Fruit fly (Drosophila melanogaster) whole organism, prepupa: ENCODE measurements around the gene Blos3.

ENCODE experiments used
- Blimp-1 ChIP-seq: fragments of 200-800 bp; sonication (Bioruptor generic); optimal IDR thresholded peaks from 3 replicates; lab custom pipeline; 2017; ENCODE audit warnings: missing biosample characterization, missing genetic modification characterization, mild to moderate bottlenecking, moderate library complexity, missing genetic modification reagents
- CG10631 ChIP-seq: fragments of 200-800 bp; sonication (Bioruptor generic); optimal IDR thresholded peaks from 2 replicates; lab custom pipeline; 2016; ENCODE audit warnings: missing biosample characterization, missing genetic modification characterization
- CG10669 ChIP-seq: fragments of 200-800 bp; sonication (Bioruptor generic); optimal IDR thresholded peaks from 3 replicates; lab custom pipeline; 2018; ENCODE audit warnings: missing biosample characterization, mild to moderate bottlenecking, missing genetic modification characterization, moderate library complexity
- CG11762 ChIP-seq: fragments of 200-800 bp; sonication (Bioruptor generic); optimal IDR thresholded peaks from 3 replicates; lab custom pipeline; 2016; ENCODE audit warnings: missing biosample characterization, missing genetic modification characterization; ENCODE audit not compliant: insufficient read depth
- CG15336 ChIP-seq: fragments of 200-800 bp; sonication (Bioruptor generic); IDR thresholded peaks from 2 replicates; pipeline ENCODE4 v1.3.6; 2022; ENCODE audit warnings: missing biosample characterization, missing genetic modification characterization
- CG1621 ChIP-seq: fragments of 200-800 bp; sonication (Bioruptor generic); optimal IDR thresholded peaks from 3 replicates; lab custom pipeline; 2018; ENCODE audit warnings: missing biosample characterization, mild to moderate bottlenecking, missing genetic modification characterization
- CG16779 ChIP-seq: fragments of 200-800 bp; sonication (Bioruptor generic); optimal IDR thresholded peaks from 3 replicates; lab custom pipeline; 2017; ENCODE audit warnings: missing biosample characterization, mild to moderate bottlenecking, missing genetic modification characterization
- CG31627 ChIP-seq: fragments of 200-800 bp; sonication (Bioruptor generic); optimal IDR thresholded peaks from 3 replicates; lab custom pipeline; 2016; ENCODE audit warnings: missing biosample characterization, missing genetic modification characterization
- CG34406 ChIP-seq: fragments of 200-800 bp; sonication (Bioruptor generic); optimal IDR thresholded peaks from 3 replicates; lab custom pipeline; 2016; ENCODE audit warnings: missing biosample characterization, missing genetic modification characterization
- CG3919 ChIP-seq: fragments of 200-800 bp; sonication (Bioruptor generic); optimal IDR thresholded peaks from 3 replicates; lab custom pipeline; 2016; ENCODE audit warnings: missing biosample characterization, missing genetic modification characterization
- CG4318 ChIP-seq: fragments of 200-800 bp; sonication (Bioruptor generic); optimal IDR thresholded peaks from 3 replicates; lab custom pipeline; 2017; ENCODE audit warnings: missing biosample characterization, mild to moderate bottlenecking, missing genetic modification characterization
- CG6276 ChIP-seq: fragments of 200-800 bp; sonication (Bioruptor generic); optimal IDR thresholded peaks from 2 replicates; lab custom pipeline; 2017; ENCODE audit warnings: missing biosample characterization, mild to moderate bottlenecking, missing genetic modification characterization
- CG6792 ChIP-seq: fragments of 200-800 bp; sonication (Bioruptor generic); optimal IDR thresholded peaks from 3 replicates; lab custom pipeline; 2016; ENCODE audit warnings: missing biosample characterization, missing genetic modification characterization
- CG6808 ChIP-seq: fragments of 200-800 bp; sonication (Bioruptor generic); optimal IDR thresholded peaks from 3 replicates; lab custom pipeline; 2017; ENCODE audit warnings: missing biosample characterization, missing genetic modification characterization, mild to moderate bottlenecking, moderate library complexity, missing genetic modification reagents
- CG6854 ChIP-seq: fragments of 200-800 bp; sonication (Bioruptor generic); optimal IDR thresholded peaks from 2 replicates; lab custom pipeline; 2017; ENCODE audit warnings: missing biosample characterization, mild to moderate bottlenecking, missing genetic modification characterization
- CG7368 ChIP-seq: fragments of 200-800 bp; sonication (Bioruptor generic); optimal IDR thresholded peaks from 3 replicates; lab custom pipeline; 2016; ENCODE audit warnings: missing biosample characterization, missing genetic modification characterization
- CG8119 ChIP-seq: fragments of 200-800 bp; sonication (Bioruptor generic); IDR thresholded peaks from 3 replicates; pipeline ENCODE4 v1.3.6; 2022; ENCODE audit warnings: missing biosample characterization, missing genetic modification characterization
- CG8632 ChIP-seq: fragments of 200-800 bp; sonication (Bioruptor generic); optimal IDR thresholded peaks from 3 replicates; lab custom pipeline; 2016; ENCODE audit warnings: missing biosample characterization, missing genetic modification characterization
- CG9139 ChIP-seq: fragments of 200-800 bp; sonication (Bioruptor generic); optimal IDR thresholded peaks from 3 replicates; lab custom pipeline; 2017; ENCODE audit warnings: missing biosample characterization, mild to moderate bottlenecking, missing genetic modification characterization
- Eip75B ChIP-seq: fragments of 200-800 bp; sonication (Bioruptor generic); optimal IDR thresholded peaks from 3 replicates; lab custom pipeline; 2016; ENCODE audit warnings: missing biosample characterization, missing genetic modification characterization
- Eip78C ChIP-seq: fragments of 200-800 bp; sonication (Bioruptor generic); peaks from one replicate; lab custom pipeline; 2016; ENCODE audit warnings: missing biosample characterization, missing genetic modification characterization
- Eip93F ChIP-seq: fragments of 200-800 bp; sonication (Bioruptor generic); optimal IDR thresholded peaks from 2 replicates; lab custom pipeline; 2016; ENCODE audit warnings: missing biosample characterization, mild to moderate bottlenecking, missing genetic modification characterization
- Ets21C ChIP-seq: fragments of 200-800 bp; sonication (Bioruptor generic); optimal IDR thresholded peaks from 3 replicates; lab custom pipeline; 2016; ENCODE audit warnings: missing biosample characterization, missing genetic modification characterization
- Ets96B ChIP-seq: fragments of 200-800 bp; optimal IDR thresholded peaks from 2 replicates; lab custom pipeline; 2019; ENCODE audit warnings: missing biosample characterization, mild to moderate bottlenecking, missing genetic modification characterization, moderate library complexity
- Gug ChIP-seq: fragments of 200-800 bp; sonication (Bioruptor generic); IDR thresholded peaks from 2 replicates; pipeline ENCODE4 v1.3.6; 2022; ENCODE audit warnings: missing biosample characterization, missing genetic modification characterization
- Hr39 ChIP-seq: fragments of 200-800 bp; sonication (Bioruptor generic); optimal IDR thresholded peaks from 2 replicates; lab custom pipeline; 2016; ENCODE audit warnings: missing biosample characterization, missing genetic modification characterization
- Hr4 ChIP-seq: fragments of 200-800 bp; sonication (Bioruptor generic); optimal IDR thresholded peaks from 3 replicates; lab custom pipeline; 2016; ENCODE audit warnings: missing biosample characterization, missing genetic modification characterization
- Lpt ChIP-seq: fragments of 200-800 bp; sonication (Bioruptor generic); optimal IDR thresholded peaks from 3 replicates; lab custom pipeline; 2016; ENCODE audit warnings: missing biosample characterization, missing genetic modification characterization
- Smox ChIP-seq: fragments of 200-800 bp; sonication (Bioruptor generic); optimal IDR thresholded peaks from 3 replicates; lab custom pipeline; 2016; ENCODE audit warnings: missing biosample characterization, missing genetic modification characterization
- Sox102F ChIP-seq: fragments of 200-800 bp; sonication (Bioruptor generic); optimal IDR thresholded peaks from 2 replicates; lab custom pipeline; 2016; ENCODE audit warnings: missing biosample characterization, mild to moderate bottlenecking, missing genetic modification characterization
- Sox15 ChIP-seq: fragments of 200-800 bp; sonication (Bioruptor generic); optimal IDR thresholded peaks from 3 replicates; lab custom pipeline; 2016; ENCODE audit warnings: missing biosample characterization, missing genetic modification characterization
- acj6 ChIP-seq: fragments of 200-800 bp; sonication (Bioruptor generic); optimal IDR thresholded peaks from 3 replicates; lab custom pipeline; 2016; ENCODE audit warnings: missing biosample characterization, missing genetic modification characterization
- cyc ChIP-seq: fragments of 200-800 bp; sonication (Bioruptor generic); optimal IDR thresholded peaks from 3 replicates; lab custom pipeline; 2016; ENCODE audit warnings: missing biosample characterization, missing genetic modification characterization
- dsx ChIP-seq: fragments of 200-800 bp; optimal IDR thresholded peaks from 3 replicates; lab custom pipeline; 2019; ENCODE audit warnings: missing biosample characterization, mild to moderate bottlenecking, missing genetic modification characterization, moderate library complexity; ENCODE audit not compliant: poor library complexity, severe bottlenecking
- eg ChIP-seq: fragments of 200-800 bp; sonication (Bioruptor generic); IDR thresholded peaks from 3 replicates; pipeline ENCODE4 v1.3.6; 2022; ENCODE audit warnings: missing biosample characterization, missing genetic modification characterization
- esn ChIP-seq: fragments of 200-800 bp; sonication (Bioruptor generic); optimal IDR thresholded peaks from 2 replicates; lab custom pipeline; 2016; ENCODE audit warnings: missing biosample characterization, mild to moderate bottlenecking, missing genetic modification characterization, moderate library complexity
- fd85E ChIP-seq: fragments of 200-800 bp; sonication (Bioruptor generic); optimal IDR thresholded peaks from 3 replicates; lab custom pipeline; 2016; ENCODE audit warnings: missing biosample characterization, missing genetic modification characterization
- fkh ChIP-seq: fragments of 200-800 bp; sonication (Bioruptor generic); optimal IDR thresholded peaks from 3 replicates; lab custom pipeline; 2017; ENCODE audit warnings: missing biosample characterization, mild to moderate bottlenecking, missing genetic modification characterization, moderate library complexity
- lz ChIP-seq: fragments of 200-800 bp; sonication (Bioruptor generic); optimal IDR thresholded peaks from 3 replicates; lab custom pipeline; 2016; ENCODE audit warnings: missing biosample characterization, missing genetic modification characterization
- net ChIP-seq: fragments of 200-800 bp; sonication (Bioruptor generic); optimal IDR thresholded peaks from 3 replicates; lab custom pipeline; 2016; ENCODE audit warnings: missing biosample characterization, missing genetic modification characterization
- pdm3 ChIP-seq: fragments of 200-800 bp; sonication (Bioruptor generic); optimal IDR thresholded peaks from 3 replicates; lab custom pipeline; 2016; ENCODE audit warnings: missing biosample characterization, missing genetic modification characterization
- salr ChIP-seq, 2 experiments: fragments of 200-800 bp; sonication (Bioruptor generic); optimal IDR thresholded peaks; 3 replicates each; lab custom pipeline; 2016 to 2018; ENCODE audit warnings: missing biosample characterization in 2 of 2, missing genetic modification characterization in 2 of 2, mild to moderate bottlenecking in 1 of 2
- ss ChIP-seq, 2 experiments: fragments of 200-800 bp; sonication (Bioruptor generic); optimal IDR thresholded peaks; 2 replicates in 1 of 2; 3 replicates in 1 of 2; lab custom pipeline; 2017 to 2018; ENCODE audit warnings: mild to moderate bottlenecking in 2 of 2, missing biosample characterization in 2 of 2, missing genetic modification characterization in 2 of 2, moderate library complexity in 1 of 2
- svp ChIP-seq: fragments of 200-800 bp; sonication (Bioruptor generic); peaks from one replicate; lab custom pipeline; 2016; ENCODE audit warnings: missing biosample characterization, missing genetic modification characterization
- topi ChIP-seq: fragments of 200-800 bp; sonication (Bioruptor generic); optimal IDR thresholded peaks from 3 replicates; lab custom pipeline; 2016; ENCODE audit warnings: missing biosample characterization, missing genetic modification characterization
- vri ChIP-seq: fragments of 200-800 bp; sonication (Bioruptor generic); optimal IDR thresholded peaks from 3 replicates; lab custom pipeline; 2016; ENCODE audit warnings: missing biosample characterization, mild to moderate bottlenecking, missing genetic modification characterization

The Blos3 gene

dm6 chr3L:18896297-18896863 lies 26.4 kb downstream of the Blos3 start:
- TF ChIP-seq acj6 (GFP tag; lab: Kevin White, UChicago) (no peak), Smox (GFP tag; lab: Kevin White, UChicago) (no peak), lz (GFP tag; lab: Kevin White, UChicago) (no peak), fkh (GFP tag; lab: Kevin White, UChicago) (no peak), CG15336 (GFP tag; lab: Robert Waterston, UW) (no peak), CG31627 (no peak), vri (GFP tag; lab: Kevin White, UChicago) (peak; percentile 27), eg (GFP tag; lab: Robert Waterston, UW) (no peak), Sox15 (GFP tag; lab: Kevin White, UChicago) (no peak), topi (GFP tag; lab: Kevin White, UChicago) (no peak), CG6276 (GFP tag; lab: Kevin White, UChicago) (no peak), Hr4 (GFP tag; lab: Kevin White, UChicago) (no peak), salr (GFP tag; optimal IDR thresholded peaks at IDR 0.05; lab: Kevin White, UChicago) (no peak), CG6808 (GFP tag; lab: Kevin White, UChicago) (peak; percentile 10), CG10669 (GFP tag; lab: Kevin White, UChicago) (no peak), cyc (GFP tag; lab: Kevin White, UChicago) (no peak), Gug (GFP tag; lab: Robert Waterston, UW) (no peak), CG3919 (GFP tag; lab: Kevin White, UChicago) (no peak), CG1621 (tag; lab: Kevin White, UChicago) (peak; percentile 47), CG34406 (GFP tag; lab: Kevin White, UChicago) (no peak), ss (GFP tag; optimal IDR thresholded peaks at IDR 0.05; lab: Kevin White, UChicago) (peak; percentile 40 to 56), Eip78C (GFP tag; lab: Kevin White, UChicago) (no peak), CG7368 (no peak), Hr39 (GFP tag; lab: Kevin White, UChicago) (no peak), Ets21C (GFP tag; lab: Kevin White, UChicago) (no peak), svp (GFP tag; lab: Kevin White, UChicago) (peak; percentile 88), CG6854 (GFP tag; lab: Kevin White, UChicago) (peak; percentile 15), Eip75B (GFP tag; lab: Kevin White, UChicago) (no peak), Eip93F (GFP tag; lab: Kevin White, UChicago) (no peak), Blimp-1 (GFP tag; lab: Kevin White, UChicago) (no peak), dsx (GFP tag; lab: Kevin White, UChicago) (no peak), CG8119 (GFP tag; lab: Robert Waterston, UW) (no peak), CG16779 (tag; lab: Kevin White, UChicago) (no peak), net (GFP tag; lab: Kevin White, UChicago) (no peak)

dm6 chr3L:18897459-18898085 lies 27.5 kb downstream of the Blos3 start:
- TF ChIP-seq fd85E (GFP tag; lab: Kevin White, UChicago) (no peak), pdm3 (no peak), CG15336 (GFP tag; lab: Robert Waterston, UW) (no peak), Sox102F (GFP tag; lab: Kevin White, UChicago) (no peak), vri (GFP tag; lab: Kevin White, UChicago) (peak; percentile 77)

dm6 chr3L:18898086-18898470 lies 28.1 kb downstream of the Blos3 start, which contains the start of gene CG3902:
TSS of gene CG3902 (minus strand) at chr3L:18898293.
- TF ChIP-seq CG7368, result no peak
- peak; percentile 26 for TF ChIP-seq esn (GFP tag; lab: Kevin White, UChicago)
- TF ChIP-seq CG9139 (GFP tag; lab: Kevin White, UChicago), result peak; percentile 28
- peak; percentile 38 to 77 for TF ChIP-seq ss (GFP tag; optimal IDR thresholded peaks at IDR 0.05; lab: Kevin White, UChicago)
- TF ChIP-seq lz (GFP tag; lab: Kevin White, UChicago), result no peak
- no peak for TF ChIP-seq salr (GFP tag; optimal IDR thresholded peaks at IDR 0.05; lab: Kevin White, UChicago)
- no peak for TF ChIP-seq CG10631 (GFP tag; lab: Kevin White, UChicago)
- TF ChIP-seq CG4318 (GFP tag; lab: Kevin White, UChicago), result no peak
- peak; percentile 44; the same call in 1 of the 3 replicates for TF ChIP-seq CG8119 (GFP tag; lab: Robert Waterston, UW)
- peak; percentile 78 for TF ChIP-seq Eip78C (GFP tag; lab: Kevin White, UChicago)
- TF ChIP-seq CG31627, result no peak
- TF ChIP-seq CG6792 (GFP tag; lab: Kevin White, UChicago), result no peak
- TF ChIP-seq Lpt (GFP tag; lab: Kevin White, UChicago), result no peak
- no peak for TF ChIP-seq CG11762
- TF ChIP-seq Ets96B (tag; lab: Kevin White, UChicago), result no peak
- no peak for TF ChIP-seq CG8632
- TF ChIP-seq Gug (GFP tag; lab: Robert Waterston, UW), result no peak
- peak; percentile 59; the same call in 1 of the 3 replicates for TF ChIP-seq eg (GFP tag; lab: Robert Waterston, UW)
- TF ChIP-seq CG6276 (GFP tag; lab: Kevin White, UChicago), result no peak
- TF ChIP-seq acj6 (GFP tag; lab: Kevin White, UChicago), result no peak
